Fruit fly (Drosophila melanogaster): ENCODE measurements around the gene hemo.

Gene hemo

DNA sequence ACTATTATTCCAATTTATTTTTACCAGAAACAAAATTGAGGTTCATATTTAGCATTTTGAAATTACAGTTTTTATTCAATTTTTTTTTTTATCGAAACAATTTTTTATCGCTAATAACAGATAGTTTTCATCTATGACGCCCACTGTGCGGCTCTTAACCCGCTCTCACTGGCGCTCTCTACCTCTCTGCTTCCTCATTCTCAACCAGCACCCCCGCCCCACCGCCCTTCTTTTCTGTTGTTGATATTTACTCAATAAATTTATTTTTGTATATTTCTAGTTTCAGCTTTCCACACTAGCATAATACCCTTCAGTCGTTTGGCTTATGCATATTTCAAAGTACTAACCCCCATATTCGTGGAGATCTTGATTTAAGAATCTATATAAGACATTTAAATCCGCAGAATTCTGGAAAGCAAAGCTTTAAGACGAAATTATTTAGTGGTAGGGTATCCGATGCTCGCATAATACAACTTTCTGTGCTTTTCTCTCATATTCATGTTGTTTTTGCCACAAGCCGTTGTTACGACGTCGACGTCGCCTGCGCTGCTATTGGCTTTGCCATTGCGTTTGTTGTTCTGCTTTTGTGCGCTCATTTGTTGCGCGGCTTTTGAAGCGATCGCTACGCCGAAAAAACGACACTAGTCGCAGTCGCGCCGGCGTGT is 19.0 kb upstream of the hemo start (continued):
- TF ChIP-seq CG17612 (GFP tag; IDR thresholded peaks at IDR 0.05) (peak; percentile 92), CG5180 (GFP tag; optimal IDR thresholded peaks at IDR 0.05) (peak; percentile 91), tll (GFP tag; optimal IDR thresholded peaks at IDR 0.05) (no peak), corto (GFP tag; optimal IDR thresholded peaks at IDR 0.05) (peak; percentile 27), CG16813 (GFP tag; IDR thresholded peaks at IDR 0.05; ENCODE audit: partially characterized antibody) (no peak), gfzf (GFP tag; optimal IDR thresholded peaks at IDR 0.05) (peak; percentile 31), stwl (tag; optimal IDR thresholded peaks at IDR 0.05) (peak; percentile 43), pum (GFP tag; optimal IDR thresholded peaks at IDR 0.05) (peak; percentile 96), Antp (GFP tag; optimal IDR thresholded peaks at IDR 0.05) (peak; percentile 96), CG13287 (GFP tag; IDR thresholded peaks at IDR 0.05; ENCODE audit: partially characterized antibody) (peak; percentile 34; the same call in 1 of the 2 replicates), CG10979 (tag; optimal IDR thresholded peaks at IDR 0.05) (peak; percentile 97), shn (GFP tag; optimal IDR thresholded peaks at IDR 0.05) (peak; percentile 93), dpn (GFP tag; optimal IDR thresholded peaks at IDR 0.05) (peak; percentile 96 to 97), her (GFP tag; optimal IDR thresholded peaks at IDR 0.05) (peak; percentile 93), so (GFP tag; IDR thresholded peaks at IDR 0.05) (peak; percentile 95), Scr (GFP tag; IDR thresholded peaks at IDR 0.05; ENCODE audit: partially characterized antibody) (no peak), oc (tag; optimal IDR thresholded peaks at IDR 0.05) (peak; percentile 98), CG17802 (tag; optimal IDR thresholded peaks at IDR 0.05) (peak; percentile 89), exex (tag; optimal IDR thresholded peaks at IDR 0.05) (peak; percentile 72), ato (GFP tag; IDR thresholded peaks at IDR 0.05; ENCODE audit: partially characterized antibody) (no peak), Trl (optimal IDR thresholded peaks at IDR 0.05) (peak; percentile 80 to 86), Trl (GFP tag; optimal IDR thresholded peaks at IDR 0.05) (peak; percentile 98), prd (optimal IDR thresholded peaks at IDR 0.05) (no peak), prd (GFP tag; IDR thresholded peaks at IDR 0.05) (peak; percentile 96), tin (GFP tag; optimal IDR thresholded peaks at IDR 0.05) (peak; percentile 95), CG17568 (GFP tag; optimal IDR thresholded peaks at IDR 0.05) (peak; percentile 95), br (optimal IDR thresholded peaks at IDR 0.05) (no peak), CG7357 (GFP tag; IDR thresholded peaks at IDR 0.05) (peak; percentile 90), H15 (GFP tag; IDR thresholded peaks at IDR 0.05) (peak; percentile 95), vfl (GFP tag; optimal IDR thresholded peaks at IDR 0.05) (peak; percentile 96), CG1647 (GFP tag; optimal IDR thresholded peaks at IDR 0.05) (peak; percentile 97), phol (tag; optimal IDR thresholded peaks at IDR 0.05) (peak; percentile 96), vnd (GFP tag; IDR thresholded peaks at IDR 0.05; ENCODE audit: partially characterized antibody) (no peak), Doc3 (GFP tag; IDR thresholded peaks at IDR 0.05; ENCODE audit: partially characterized antibody) (no peak), schlank (tag; optimal IDR thresholded peaks at IDR 0.05) (peak; percentile 87), scrt (GFP tag; optimal IDR thresholded peaks at IDR 0.05) (peak; percentile 93), abd-A (tag; optimal IDR thresholded peaks at IDR 0.05) (peak; percentile 98), dati (GFP tag; IDR thresholded peaks at IDR 0.05) (peak; percentile 89), run (tag; optimal IDR thresholded peaks at IDR 0.05) (peak; percentile 88), CG34422 (GFP tag; IDR thresholded peaks at IDR 0.05) (peak; percentile 97), GATAe (GFP tag; conservative IDR thresholded peaks at IDR 0.05) (peak; percentile 84), Hr3 (GFP tag; optimal IDR thresholded peaks at IDR 0.05) (peak; percentile 97), CG13123 (GFP tag; optimal IDR thresholded peaks at IDR 0.05) (peak; percentile 96), CG4404 (GFP tag; IDR thresholded peaks at IDR 0.05) (peak; percentile 82), ind (GFP tag; optimal IDR thresholded peaks at IDR 0.05) (peak; percentile 95), CG30431 (GFP tag; optimal IDR thresholded peaks at IDR 0.05) (peak; percentile 95), Optix (GFP tag; IDR thresholded peaks at IDR 0.05) (peak; percentile 97), CG9727 (GFP tag; optimal IDR thresholded peaks at IDR 0.05) (peak; percentile 98), NC2α (GFP tag; optimal IDR thresholded peaks at IDR 0.05) (peak; percentile 96), Sox102F (GFP tag; optimal IDR thresholded peaks at IDR 0.05) (peak; percentile 98)
